Worm (Caenorhabditis elegans) whole organism, late embryonic: Measurements from ENCODE around the gene mcat-1.

Source experiments
- ceh-34 ChIP-seq: sonication (generic microtip); optimal IDR thresholded peaks from 2 replicates; lab custom pipeline; 2016; ENCODE audit warnings: mild to moderate bottlenecking, missing genetic modification characterization, missing compliant biosample characterization
- ets-4 ChIP-seq: sonication (generic microtip); optimal IDR thresholded peaks from 2 replicates; lab custom pipeline; 2016; ENCODE audit warnings: missing genetic modification characterization, missing compliant biosample characterization
- pha-4 ChIP-seq: fragments of 150-350 bp; optimal IDR thresholded peaks from 2 replicates; lab custom pipeline; 2018; ENCODE audit warnings: missing biosample characterization, missing genetic modification reagents, missing genetic modification characterization
- unc-42 ChIP-seq: sonication (generic microtip); optimal IDR thresholded peaks from 2 replicates; lab custom pipeline; 2016; ENCODE audit warnings: missing genotype, missing genetic modification characterization, missing compliant biosample characterization

- no peak for TF ChIP-seq unc-42 (tag; lab: Kevin White, UChicago)
- TF ChIP-seq ets-4 (tag; lab: Kevin White, UChicago) = no peak
- TF ChIP-seq ceh-34 (tag; lab: Kevin White, UChicago) = no peak
- no peak for TF ChIP-seq pha-4 (tag; lab: Kevin White, UChicago)
These were observed 22.0 kb downstream of the mcat-1 start, which contains the start of gene egl-26 for ce11 chrII:69354-69753.
